Fruit fly (Drosophila melanogaster) whole organism, embryonic: ENCODE measurements around the gene CG43759.

Experiments
- Antp ChIP-seq: fragments of 200-800 bp; sonication (Bioruptor generic); optimal IDR thresholded peaks from 3 replicates; lab custom pipeline; 2016; ENCODE audit warnings: missing biosample characterization, missing genetic modification characterization
- Atf3 ChIP-seq: fragments of 200-800 bp; sonication (Bioruptor generic); optimal IDR thresholded peaks from 3 replicates; lab custom pipeline; 2016; ENCODE audit warnings: missing biosample characterization, missing genetic modification characterization
- B-H2 ChIP-seq: fragments of 200-800 bp; sonication (Bioruptor generic); optimal IDR thresholded peaks from 2 replicates; lab custom pipeline; 2018; ENCODE audit warnings: missing biosample characterization, mild to moderate bottlenecking, missing genetic modification characterization
- Blimp-1 ChIP-seq: fragments of 200-800 bp; sonication (Bioruptor generic); optimal IDR thresholded peaks from 3 replicates; lab custom pipeline; 2018; ENCODE audit warnings: missing biosample characterization, missing genetic modification characterization, mild to moderate bottlenecking, moderate library complexity, missing genetic modification reagents
- CG10462 ChIP-seq: fragments of 200-800 bp; sonication (Bioruptor generic); optimal IDR thresholded peaks from 2 replicates; lab custom pipeline; 2016; ENCODE audit warnings: missing biosample characterization, missing genetic modification characterization
- CG11085 ChIP-seq: fragments of 200-800 bp; sonication (Bioruptor generic); IDR thresholded peaks from 2 replicates; pipeline ENCODE4 v1.3.6; 2022; ENCODE audit warnings: missing biosample characterization, missing genetic modification characterization
- CG11560 ChIP-seq: fragments of 200-800 bp; sonication (Bioruptor generic); IDR thresholded peaks from 3 replicates; pipeline ENCODE4 v1.3.6; 2022; ENCODE audit warnings: missing biosample characterization, missing genetic modification characterization
- CG13775 ChIP-seq: fragments of 200-800 bp; sonication (Bioruptor generic); optimal IDR thresholded peaks from 3 replicates; lab custom pipeline; 2017; ENCODE audit warnings: missing biosample characterization, mild to moderate bottlenecking, missing genetic modification characterization
- CG15479 ChIP-seq: fragments of 200-800 bp; sonication (Bioruptor generic); optimal IDR thresholded peaks from 3 replicates; lab custom pipeline; 2019; ENCODE audit warnings: missing biosample characterization, mild to moderate bottlenecking, missing genetic modification characterization, moderate library complexity
- CG1603 ChIP-seq: fragments of 200-800 bp; sonication (Bioruptor generic); optimal IDR thresholded peaks from 2 replicates; lab custom pipeline; 2019; ENCODE audit warnings: missing biosample characterization, mild to moderate bottlenecking, missing genetic modification characterization, moderate library complexity
- CG16779 ChIP-seq: fragments of 200-800 bp; sonication (Bioruptor generic); IDR thresholded peaks from 2 replicates; pipeline ENCODE4 v1.3.6; 2022; ENCODE audit warnings: missing biosample characterization, missing genetic modification characterization
- CG17568 ChIP-seq: fragments of 200-800 bp; sonication (Bioruptor generic); optimal IDR thresholded peaks from 2 replicates; lab custom pipeline; 2018; ENCODE audit warnings: missing biosample characterization, mild to moderate bottlenecking, missing genetic modification characterization, moderate library complexity
- CG18764 ChIP-seq: fragments of 200-800 bp; sonication (Bioruptor generic); optimal IDR thresholded peaks from 3 replicates; lab custom pipeline; 2016; ENCODE audit warnings: missing biosample characterization, missing genetic modification characterization
- CG2199 ChIP-seq: fragments of 200-800 bp; sonication (Bioruptor generic); IDR thresholded peaks from 3 replicates; pipeline ENCODE4 v1.3.6; 2022; ENCODE audit warnings: missing biosample characterization, missing genetic modification characterization
- CG2202 ChIP-seq: fragments of 200-800 bp; sonication (Bioruptor generic); optimal IDR thresholded peaks from 2 replicates; lab custom pipeline; 2018; ENCODE audit warnings: missing biosample characterization, mild to moderate bottlenecking, missing genetic modification characterization
- CG6683 ChIP-seq: fragments of 200-800 bp; sonication (Bioruptor generic); optimal IDR thresholded peaks from 2 replicates; lab custom pipeline; 2017; ENCODE audit warnings: missing biosample characterization, mild to moderate bottlenecking, missing genetic modification characterization, missing genetic modification reagents
- CG6689 ChIP-seq: fragments of 200-800 bp; sonication (Bioruptor generic); IDR thresholded peaks from 2 replicates; pipeline ENCODE4 v1.3.6; 2022; ENCODE audit warnings: missing biosample characterization, missing genetic modification characterization
- Dfd ChIP-seq, 2 experiments: fragments of >200 bp; optimal IDR thresholded peaks; 2 replicates each; lab custom pipeline; 2017; ENCODE audit warnings: missing biosample characterization in 2 of 2, missing genetic modification characterization in 2 of 2
- Dip2 ChIP-seq: fragments of 200-800 bp; sonication (Bioruptor generic); IDR thresholded peaks from 2 replicates; pipeline ENCODE4 v1.3.6; 2022; ENCODE audit warnings: missing biosample characterization, missing genetic modification characterization
- HHEX ChIP-seq: fragments of 200-800 bp; sonication (Bioruptor generic); optimal IDR thresholded peaks from 3 replicates; lab custom pipeline; 2017; ENCODE audit warnings: missing biosample characterization, mild to moderate bottlenecking, missing genetic modification characterization, missing genetic modification reagents
- HLH4C ChIP-seq: fragments of 200-800 bp; sonication (Bioruptor generic); IDR thresholded peaks from 3 replicates; pipeline ENCODE4 v1.3.6; 2022; ENCODE audit warnings: missing biosample characterization, missing genetic modification characterization; ENCODE audit not compliant: partially characterized antibody
- Hr51 ChIP-seq, 2 experiments: fragments of 200-800 bp; sonication (Bioruptor generic); optimal IDR thresholded peaks; 2 replicates in 1 of 2; 3 replicates in 1 of 2; lab custom pipeline; 2016 to 2018; ENCODE audit warnings: missing biosample characterization in 2 of 2, missing genetic modification characterization in 2 of 2, mild to moderate bottlenecking in 1 of 2, moderate library complexity in 1 of 2
- Hsf ChIP-seq: fragments of 200-800 bp; sonication (Bioruptor generic); optimal IDR thresholded peaks from 3 replicates; lab custom pipeline; 2016; ENCODE audit warnings: missing biosample characterization, missing genetic modification characterization
- Lim3 ChIP-seq: fragments of 200-800 bp; sonication (Bioruptor generic); IDR thresholded peaks from 2 replicates; pipeline ENCODE4 v1.3.6; 2022; ENCODE audit warnings: missing biosample characterization, missing genetic modification characterization
- Mrtf ChIP-seq: fragments of 200-800 bp; sonication (Bioruptor generic); IDR thresholded peaks from 3 replicates; pipeline ENCODE4 v1.3.6; 2022; ENCODE audit warnings: missing biosample characterization, missing genetic modification characterization
- Sox100B ChIP-seq: fragments of 200-800 bp; sonication (Bioruptor generic); optimal IDR thresholded peaks from 3 replicates; lab custom pipeline; 2018; ENCODE audit warnings: missing biosample characterization, mild to moderate bottlenecking, missing genetic modification characterization
- Tbp ChIP-seq: fragments of >200 bp; optimal IDR thresholded peaks from 2 replicates; lab custom pipeline; 2018; ENCODE audit warnings: missing biosample characterization, missing genetic modification characterization
- ato ChIP-seq: fragments of 200-800 bp; sonication (Bioruptor generic); IDR thresholded peaks from 2 replicates; pipeline ENCODE4 v1.3.6; 2022; ENCODE audit warnings: missing biosample characterization, missing genetic modification characterization; ENCODE audit not compliant: partially characterized antibody
- btn ChIP-seq: fragments of 200-800 bp; sonication (Bioruptor generic); optimal IDR thresholded peaks from 2 replicates; lab custom pipeline; 2016; ENCODE audit warnings: missing biosample characterization, missing genetic modification characterization
- chn ChIP-seq: fragments of 200-800 bp; sonication (Bioruptor generic); optimal IDR thresholded peaks from 2 replicates; lab custom pipeline; 2016; ENCODE audit warnings: missing biosample characterization, missing genetic modification characterization
- cwo ChIP-seq: fragments of 200-800 bp; sonication (Bioruptor generic); optimal IDR thresholded peaks from 3 replicates; lab custom pipeline; 2017; ENCODE audit warnings: missing biosample characterization, missing genetic modification characterization, mild to moderate bottlenecking, moderate library complexity, missing genetic modification reagents
- emc ChIP-seq: fragments of 200-800 bp; sonication (Bioruptor generic); optimal IDR thresholded peaks from 2 replicates; lab custom pipeline; 2016; ENCODE audit warnings: missing biosample characterization, missing genetic modification characterization
- en ChIP-seq: fragments of 200-800 bp; sonication (Bioruptor generic); optimal IDR thresholded peaks from 2 replicates; lab custom pipeline; 2016; ENCODE audit warnings: missing biosample characterization, missing genetic modification characterization
- fd102C ChIP-seq: fragments of 200-800 bp; sonication (Bioruptor generic); optimal IDR thresholded peaks from 2 replicates; lab custom pipeline; 2018; ENCODE audit warnings: missing biosample characterization, mild to moderate bottlenecking, missing genetic modification characterization, moderate library complexity
- gce ChIP-seq: fragments of 200-800 bp; sonication (Bioruptor generic); IDR thresholded peaks from 3 replicates; pipeline ENCODE4 v1.3.6; 2022; ENCODE audit warnings: missing biosample characterization, missing genetic modification characterization
- hkb ChIP-seq, 2 experiments: fragments of 200-800 bp in 1 of 2; fragments of >200 bp in 1 of 2; sonication (Bioruptor generic) in 1 of 2; IDR thresholded peaks in 1 of 2; optimal IDR thresholded peaks in 1 of 2; 2 replicates each; pipeline versions ENCODE4 v1.3.6 to Lab custom; 2017 to 2022; ENCODE audit warnings: missing biosample characterization in 1 of 2, missing genetic modification characterization in 1 of 2
- kah ChIP-seq: fragments of 200-800 bp; sonication (Bioruptor generic); optimal IDR thresholded peaks from 2 replicates; lab custom pipeline; 2018; ENCODE audit warnings: missing biosample characterization, mild to moderate bottlenecking, missing genetic modification characterization
- mld ChIP-seq: fragments of 200-800 bp; sonication (Bioruptor generic); IDR thresholded peaks from 3 replicates; pipeline ENCODE4 v1.3.6; 2022; ENCODE audit warnings: missing biosample characterization, missing genetic modification characterization; ENCODE audit not compliant: partially characterized antibody
- nerfin-1 ChIP-seq: fragments of 200-800 bp; sonication (Bioruptor generic); optimal IDR thresholded peaks from 3 replicates; lab custom pipeline; 2019; ENCODE audit warnings: missing biosample characterization, mild to moderate bottlenecking, missing genetic modification characterization, moderate library complexity
- odd ChIP-seq: fragments of 200-800 bp; sonication (Bioruptor generic); optimal IDR thresholded peaks from 2 replicates; lab custom pipeline; 2017; ENCODE audit warnings: missing biosample characterization, mild to moderate bottlenecking, missing genetic modification characterization
- pan ChIP-seq, 4 experiments: fragments of >200 bp in 3 of 4; fragments of 200-800 bp in 1 of 4; sonication (Bioruptor generic) in 1 of 4; optimal IDR thresholded peaks in 3 of 4; IDR thresholded peaks in 1 of 4; 2 replicates each; pipeline versions ENCODE4 v1.3.6 to Lab custom; 2017 to 2022; ENCODE audit warnings: missing biosample characterization in 2 of 4, missing genetic modification characterization in 2 of 4, mixed read lengths in 1 of 4
- pzg ChIP-seq: fragments of 200-800 bp; sonication (Bioruptor generic); optimal IDR thresholded peaks from 3 replicates; lab custom pipeline; 2018; ENCODE audit warnings: missing biosample characterization, mild to moderate bottlenecking, missing genetic modification characterization, moderate library complexity
- rib ChIP-seq: fragments of 200-800 bp; sonication (Bioruptor generic); IDR thresholded peaks from 2 replicates; pipeline ENCODE4 v1.3.6; 2022; ENCODE audit warnings: missing biosample characterization, missing genetic modification characterization
- sima ChIP-seq: fragments of 200-800 bp; sonication (Bioruptor generic); optimal IDR thresholded peaks from 2 replicates; lab custom pipeline; 2016; ENCODE audit warnings: missing biosample characterization, missing genetic modification characterization
- slp2 ChIP-seq: fragments of 200-800 bp; sonication (Bioruptor generic); optimal IDR thresholded peaks from 2 replicates; lab custom pipeline; 2016; ENCODE audit warnings: missing biosample characterization, missing genetic modification characterization
- tgo ChIP-seq: fragments of 200-800 bp; sonication (Bioruptor generic); IDR thresholded peaks from 3 replicates; pipeline ENCODE4 v1.3.6; 2022; ENCODE audit warnings: missing biosample characterization, missing genetic modification characterization
- zen ChIP-seq: fragments of 200-800 bp; sonication (Bioruptor generic); optimal IDR thresholded peaks from 3 replicates; lab custom pipeline; 2018; ENCODE audit warnings: missing biosample characterization, mild to moderate bottlenecking, missing genetic modification characterization, moderate library complexity

Gene CG43759

dm6 chrX:19018102-19018814 is 88.1 kb downstream of the CG43759 start (continued):
- TF ChIP-seq Hr51 (GFP tag; optimal IDR thresholded peaks at IDR 0.05; lab: Kevin White, UChicago): peak; percentile 66 to 78
- TF ChIP-seq mld: no peak
- TF ChIP-seq pan (optimal IDR thresholded peaks at IDR 0.05; lab: Kevin White, UChicago): no peak
- peak in 1 of 2 experiments; percentile 85 for TF ChIP-seq pan (GFP tag; optimal IDR thresholded peaks at IDR 0.05 in 1 of 2, IDR thresholded peaks at IDR 0.05 in 1 of 2)
- peak; percentile 58 for TF ChIP-seq CG11085 (GFP tag; lab: Robert Waterston, UW)
- no peak for TF ChIP-seq pzg (GFP tag; lab: Kevin White, UChicago)
- peak; percentile 66 for TF ChIP-seq CG6683 (GFP tag; lab: Kevin White, UChicago)
- TF ChIP-seq hkb (optimal IDR thresholded peaks at IDR 0.05; lab: Kevin White, UChicago): no peak
- TF ChIP-seq hkb (GFP tag; IDR thresholded peaks at IDR 0.05; lab: Robert Waterston, UW): peak; percentile 87
- 0 out of 3 replicates have a peak, but pooled peaks have one; percentile 70 for TF ChIP-seq CG2199
- no peak for TF ChIP-seq fd102C (GFP tag; lab: Kevin White, UChicago)
- TF ChIP-seq CG6689: peak; percentile 76
- peak; percentile 54 for TF ChIP-seq CG10462 (GFP tag; lab: Kevin White, UChicago)
- peak; percentile 84 for TF ChIP-seq tgo (GFP tag; lab: Robert Waterston, UW)
- TF ChIP-seq HLH4C: no peak
- peak; percentile 52 for TF ChIP-seq zen (tag; lab: Kevin White, UChicago)
- TF ChIP-seq CG2202 (tag; lab: Kevin White, UChicago): peak; percentile 80
- TF ChIP-seq Antp (GFP tag; lab: Kevin White, UChicago): peak; percentile 86
- peak; percentile 95 for TF ChIP-seq CG1603 (tag; lab: Kevin White, UChicago)
- TF ChIP-seq Mrtf (GFP tag; lab: Robert Waterston, UW): peak; percentile 76
- 0 out of 2 replicates have a peak, but pooled peaks have one; percentile 10 for TF ChIP-seq Dip2 (GFP tag; lab: Robert Waterston, UW)
- TF ChIP-seq slp2 (GFP tag; lab: Kevin White, UChicago): peak; percentile 70
- peak; percentile 51 for TF ChIP-seq kah (GFP tag; lab: Kevin White, UChicago)
- no peak for TF ChIP-seq Tbp
- peak; percentile 42; the same call in 1 of the 2 replicates for TF ChIP-seq Lim3 (GFP tag; lab: Robert Waterston, UW)
- no peak for TF ChIP-seq CG16779 (GFP tag; lab: Robert Waterston, UW)
- TF ChIP-seq B-H2 (GFP tag; lab: Kevin White, UChicago): peak; percentile 15
- no peak for TF ChIP-seq rib (GFP tag; lab: Robert Waterston, UW)
- peak; percentile 78 for TF ChIP-seq Atf3 (GFP tag; lab: Kevin White, UChicago)
- TF ChIP-seq Blimp-1 (GFP tag; lab: Kevin White, UChicago): peak; percentile 78
- peak; percentile 42 for TF ChIP-seq CG17568
- TF ChIP-seq gce: peak; percentile 76; the same call in 1 of the 3 replicates
- TF ChIP-seq nerfin-1 (tag; lab: Kevin White, UChicago): peak; percentile 78
- peak; percentile 81 for TF ChIP-seq chn (GFP tag; lab: Kevin White, UChicago)
- peak; percentile 73 for TF ChIP-seq CG18764 (GFP tag; lab: Kevin White, UChicago)
- TF ChIP-seq odd: peak; percentile 66
- peak; percentile 66 for TF ChIP-seq en (GFP tag; lab: Kevin White, UChicago)
- peak; percentile 66 for TF ChIP-seq cwo
- peak; percentile 65 for TF ChIP-seq Sox100B
- TF ChIP-seq ato (GFP tag; lab: Robert Waterston, UW): no peak
- no peak for TF ChIP-seq Dfd (GFP tag; optimal IDR thresholded peaks at IDR 0.05; lab: Kevin White, UChicago)
- TF ChIP-seq CG15479 (GFP tag; lab: Kevin White, UChicago): no peak
- peak; percentile 83 for TF ChIP-seq HHEX
- TF ChIP-seq emc (GFP tag; lab: Kevin White, UChicago): peak; percentile 50
- TF ChIP-seq CG11560 (tag; lab: Robert Waterston, UW): peak; percentile 36; the same call in 2 of the 3 replicates
- TF ChIP-seq Hsf (GFP tag; lab: Kevin White, UChicago): peak; percentile 75
- peak; percentile 74 for TF ChIP-seq CG13775 (GFP tag; lab: Kevin White, UChicago)
- TF ChIP-seq sima (GFP tag; lab: Kevin White, UChicago): peak; percentile 20
- TF ChIP-seq btn (GFP tag; lab: Kevin White, UChicago): peak; percentile 72
